Fruit fly (Drosophila melanogaster) whole organism, embryonic: ENCODE measurements around the gene CG44090.

ENCODE experiments used
- CG12155 ChIP-seq: fragments of 200-800 bp; sonication (Bioruptor generic); optimal IDR thresholded peaks from 3 replicates; lab custom pipeline; 2016; ENCODE audit warnings: missing biosample characterization, missing genetic modification characterization
- CG12391 ChIP-seq: fragments of 200-800 bp; sonication (Bioruptor generic); optimal IDR thresholded peaks from 3 replicates; lab custom pipeline; 2018; ENCODE audit warnings: missing biosample characterization, mild to moderate bottlenecking, missing genetic modification characterization, moderate library complexity
- CG12744 ChIP-seq: fragments of 200-800 bp; sonication (Bioruptor generic); optimal IDR thresholded peaks from 2 replicates; lab custom pipeline; 2016; ENCODE audit warnings: missing biosample characterization, missing genetic modification characterization
- CG13775 ChIP-seq: fragments of 200-800 bp; sonication (Bioruptor generic); optimal IDR thresholded peaks from 3 replicates; lab custom pipeline; 2017; ENCODE audit warnings: missing biosample characterization, mild to moderate bottlenecking, missing genetic modification characterization
- CG14667 ChIP-seq: fragments of 200-800 bp; sonication (Bioruptor generic); IDR thresholded peaks from 2 replicates; pipeline ENCODE4 v1.3.6; 2022; ENCODE audit warnings: missing biosample characterization, missing genetic modification characterization
- CG1603 ChIP-seq: fragments of 200-800 bp; sonication (Bioruptor generic); optimal IDR thresholded peaks from 2 replicates; lab custom pipeline; 2019; ENCODE audit warnings: missing biosample characterization, mild to moderate bottlenecking, missing genetic modification characterization, moderate library complexity
- CG17359 ChIP-seq: fragments of 200-800 bp; sonication (Bioruptor generic); optimal IDR thresholded peaks from 3 replicates; lab custom pipeline; 2018; ENCODE audit warnings: missing biosample characterization, mild to moderate bottlenecking, missing genetic modification characterization, moderate library complexity
- CG17802 ChIP-seq: fragments of 200-800 bp; sonication (Bioruptor generic); optimal IDR thresholded peaks from 2 replicates; lab custom pipeline; 2018; ENCODE audit warnings: missing biosample characterization, mild to moderate bottlenecking, missing genetic modification characterization, moderate library complexity
- CG17912 ChIP-seq: fragments of 200-800 bp; sonication (Bioruptor generic); optimal IDR thresholded peaks from 2 replicates; lab custom pipeline; 2018; ENCODE audit warnings: missing biosample characterization, mild to moderate bottlenecking, missing genetic modification characterization
- CG2116 ChIP-seq: fragments of 200-800 bp; sonication (Bioruptor generic); optimal IDR thresholded peaks from 3 replicates; lab custom pipeline; 2018; ENCODE audit warnings: missing biosample characterization, mild to moderate bottlenecking, missing genetic modification characterization
- CG2712 ChIP-seq: fragments of 200-800 bp; optimal IDR thresholded peaks from 3 replicates; lab custom pipeline; 2019; ENCODE audit warnings: missing biosample characterization, mild to moderate bottlenecking, missing genetic modification characterization, moderate library complexity
- CG30403 ChIP-seq: fragments of 200-800 bp; sonication (Bioruptor generic); optimal IDR thresholded peaks from 3 replicates; lab custom pipeline; 2016; ENCODE audit warnings: missing biosample characterization, missing genetic modification characterization
- CG3726 ChIP-seq: fragments of 200-800 bp; sonication (Bioruptor generic); IDR thresholded peaks from 3 replicates; pipeline ENCODE4, ENCODE4 v1.3.6; 2022; ENCODE audit warnings: missing biosample characterization, missing genetic modification characterization
- CG4424 ChIP-seq: fragments of 200-800 bp; sonication (Bioruptor generic); optimal IDR thresholded peaks from 3 replicates; lab custom pipeline; 2016; ENCODE audit warnings: missing biosample characterization, missing genetic modification characterization
- CG4707 ChIP-seq: fragments of 200-800 bp; sonication (Bioruptor generic); optimal IDR thresholded peaks from 2 replicates; lab custom pipeline; 2018; ENCODE audit warnings: missing biosample characterization, mild to moderate bottlenecking, missing genetic modification characterization, moderate library complexity
- CG6689 ChIP-seq: fragments of 200-800 bp; sonication (Bioruptor generic); IDR thresholded peaks from 2 replicates; pipeline ENCODE4 v1.3.6; 2022; ENCODE audit warnings: missing biosample characterization, missing genetic modification characterization
- CG7271 ChIP-seq: fragments of 200-800 bp; sonication (Bioruptor generic); optimal IDR thresholded peaks from 2 replicates; lab custom pipeline; 2018; ENCODE audit warnings: missing biosample characterization, mild to moderate bottlenecking, missing genetic modification characterization, moderate library complexity
- CG8388 ChIP-seq: fragments of 200-800 bp; sonication (Bioruptor generic); optimal IDR thresholded peaks from 2 replicates; lab custom pipeline; 2019; ENCODE audit warnings: missing biosample characterization, mild to moderate bottlenecking, missing genetic modification characterization, moderate library complexity
- CG8478 ChIP-seq: fragments of >200 bp; optimal IDR thresholded peaks from 2 replicates; lab custom pipeline; 2018
- CG9727 ChIP-seq: fragments of 200-800 bp; sonication (Bioruptor generic); optimal IDR thresholded peaks from 3 replicates; lab custom pipeline; 2017; ENCODE audit warnings: missing biosample characterization, mild to moderate bottlenecking, missing genetic modification characterization
- CTCF ChIP-seq: fragments of 200-800 bp; sonication (Bioruptor generic); optimal IDR thresholded peaks from 2 replicates; lab custom pipeline; 2017; ENCODE audit warnings: missing biosample characterization, mild to moderate bottlenecking, missing genetic modification characterization, moderate library complexity
- Chrac-16 ChIP-seq: fragments of 200-800 bp; sonication (Bioruptor generic); optimal IDR thresholded peaks from 3 replicates; lab custom pipeline; 2016; ENCODE audit warnings: missing biosample characterization, missing genetic modification characterization
- CrebB ChIP-seq: fragments of 200-800 bp; sonication (Bioruptor generic); optimal IDR thresholded peaks from 3 replicates; lab custom pipeline; 2018; ENCODE audit warnings: missing biosample characterization, mild to moderate bottlenecking, missing genetic modification characterization
- D ChIP-seq, 2 experiments: fragments of 200-800 bp in 1 of 2; fragments of >200 bp in 1 of 2; sonication (Bioruptor generic) in 1 of 2; optimal IDR thresholded peaks; 2 replicates in 1 of 2; 3 replicates in 1 of 2; lab custom pipeline; 2017; ENCODE audit warnings: mild to moderate bottlenecking in 1 of 2, missing biosample characterization in 1 of 2, missing genetic modification characterization in 1 of 2, missing genetic modification reagents in 1 of 2
- Drgx ChIP-seq: fragments of 200-800 bp; sonication (Bioruptor generic); IDR thresholded peaks from 2 replicates; pipeline ENCODE4 v1.3.6; 2022; ENCODE audit warnings: missing biosample characterization, missing genetic modification characterization
- HLH54F ChIP-seq: fragments of 200-800 bp; sonication (Bioruptor generic); optimal IDR thresholded peaks from 3 replicates; lab custom pipeline; 2016; ENCODE audit warnings: missing biosample characterization, missing genetic modification characterization
- HLHmδ ChIP-seq: fragments of 200-800 bp; sonication (Bioruptor generic); optimal IDR thresholded peaks from 2 replicates; lab custom pipeline; 2018; ENCODE audit warnings: missing biosample characterization, mild to moderate bottlenecking, missing genetic modification characterization, moderate library complexity
- Hand ChIP-seq: fragments of 200-800 bp; sonication (Bioruptor generic); optimal IDR thresholded peaks from 2 replicates; lab custom pipeline; 2017; ENCODE audit warnings: mild to moderate bottlenecking, missing biosample characterization, missing genetic modification reagents, missing genetic modification characterization
- HmgD ChIP-seq: fragments of 200-800 bp; sonication (Bioruptor generic); optimal IDR thresholded peaks from 3 replicates; lab custom pipeline; 2016; ENCODE audit warnings: missing biosample characterization, missing genetic modification characterization
- NC2α ChIP-seq: fragments of 200-800 bp; sonication (Bioruptor generic); optimal IDR thresholded peaks from 2 replicates; lab custom pipeline; 2016; ENCODE audit warnings: missing biosample characterization, missing genetic modification characterization
- NfI ChIP-seq: fragments of 200-800 bp; sonication (Bioruptor generic); optimal IDR thresholded peaks from 3 replicates; lab custom pipeline; 2018; ENCODE audit warnings: missing biosample characterization, mild to moderate bottlenecking, missing genetic modification characterization, moderate library complexity
- Pdp1 ChIP-seq, 2 experiments: fragments of 200-800 bp; sonication (Bioruptor generic); optimal IDR thresholded peaks; 3 replicates each; lab custom pipeline; 2016; ENCODE audit warnings: missing biosample characterization in 2 of 2, missing genetic modification characterization in 2 of 2, mild to moderate bottlenecking in 1 of 2, moderate library complexity in 1 of 2
- Ravus ChIP-seq: fragments of 200-800 bp; sonication (Bioruptor generic); IDR thresholded peaks from 2 replicates; pipeline ENCODE4 v1.3.6; 2022; ENCODE audit warnings: missing biosample characterization, missing genetic modification characterization
- Sox100B ChIP-seq: fragments of 200-800 bp; sonication (Bioruptor generic); optimal IDR thresholded peaks from 3 replicates; lab custom pipeline; 2018; ENCODE audit warnings: missing biosample characterization, mild to moderate bottlenecking, missing genetic modification characterization
- ara ChIP-seq: fragments of 200-800 bp; sonication (Bioruptor generic); IDR thresholded peaks from 2 replicates; pipeline ENCODE4 v1.3.6; 2022; ENCODE audit warnings: missing biosample characterization, missing genetic modification characterization
- croc ChIP-seq: fragments of 200-800 bp; sonication (Bioruptor generic); conservative IDR thresholded peaks from 3 replicates; pipeline ENCODE4 v1.3.6; 2022; ENCODE audit warnings: missing biosample characterization, missing genetic modification characterization
- crol ChIP-seq: fragments of 200-800 bp; sonication (Bioruptor generic); IDR thresholded peaks from 2 replicates; pipeline ENCODE4 v1.3.6; 2022; ENCODE audit warnings: missing biosample characterization, missing genetic modification characterization
- dan ChIP-seq: fragments of 200-800 bp; sonication (Bioruptor generic); IDR thresholded peaks from 2 replicates; pipeline ENCODE4 v1.3.6; 2022; ENCODE audit warnings: missing biosample characterization, missing genetic modification characterization
- ewg ChIP-seq: fragments of 200-800 bp; sonication (Bioruptor generic); optimal IDR thresholded peaks from 3 replicates; lab custom pipeline; 2017; ENCODE audit warnings: mild to moderate bottlenecking, missing biosample characterization, missing genetic modification reagents, missing genetic modification characterization
- ftz-f1 ChIP-seq: fragments of 200-800 bp; sonication (Bioruptor generic); optimal IDR thresholded peaks from 2 replicates; lab custom pipeline; 2016; ENCODE audit warnings: missing biosample characterization, missing genetic modification characterization
- gsb-n ChIP-seq: fragments of 200-800 bp; sonication (Bioruptor generic); optimal IDR thresholded peaks from 3 replicates; lab custom pipeline; 2018; ENCODE audit warnings: missing biosample characterization, mild to moderate bottlenecking, missing genetic modification characterization
- her ChIP-seq: fragments of 200-800 bp; sonication (Bioruptor generic); optimal IDR thresholded peaks from 2 replicates; lab custom pipeline; 2016; ENCODE audit warnings: missing biosample characterization, missing genetic modification characterization
- mld ChIP-seq: fragments of 200-800 bp; sonication (Bioruptor generic); IDR thresholded peaks from 3 replicates; pipeline ENCODE4 v1.3.6; 2022; ENCODE audit warnings: missing biosample characterization, missing genetic modification characterization; ENCODE audit not compliant: partially characterized antibody
- otp ChIP-seq: fragments of 200-800 bp; sonication (Bioruptor generic); IDR thresholded peaks from 3 replicates; pipeline ENCODE4, ENCODE4 v1.3.6; 2022; ENCODE audit warnings: missing biosample characterization, missing genetic modification characterization
- pb ChIP-seq: fragments of 200-800 bp; sonication (Bioruptor generic); optimal IDR thresholded peaks from 3 replicates; lab custom pipeline; 2016; ENCODE audit warnings: missing biosample characterization, missing genetic modification characterization
- phol ChIP-seq: fragments of 200-800 bp; sonication (Bioruptor generic); optimal IDR thresholded peaks from 3 replicates; lab custom pipeline; 2018; ENCODE audit warnings: missing biosample characterization, mild to moderate bottlenecking, missing genetic modification characterization, moderate library complexity
- seq ChIP-seq: fragments of 200-800 bp; sonication (Bioruptor generic); IDR thresholded peaks from 2 replicates; pipeline ENCODE4 v1.3.6; 2022; ENCODE audit warnings: missing biosample characterization, missing genetic modification characterization
- sug ChIP-seq: fragments of 200-800 bp; optimal IDR thresholded peaks from 2 replicates; lab custom pipeline; 2019; ENCODE audit warnings: missing biosample characterization, mild to moderate bottlenecking, missing genetic modification characterization, moderate library complexity
- unpg ChIP-seq: fragments of 200-800 bp; sonication (Bioruptor generic); optimal IDR thresholded peaks from 3 replicates; lab custom pipeline; 2018; ENCODE audit warnings: missing biosample characterization, mild to moderate bottlenecking, missing genetic modification characterization, moderate library complexity
- vvl ChIP-seq: fragments of 200-800 bp; sonication (Bioruptor generic); IDR thresholded peaks from 2 replicates; pipeline ENCODE4 v1.3.6; 2022; ENCODE audit warnings: missing biosample characterization, missing genetic modification characterization

The CG44090 gene

DNA sequence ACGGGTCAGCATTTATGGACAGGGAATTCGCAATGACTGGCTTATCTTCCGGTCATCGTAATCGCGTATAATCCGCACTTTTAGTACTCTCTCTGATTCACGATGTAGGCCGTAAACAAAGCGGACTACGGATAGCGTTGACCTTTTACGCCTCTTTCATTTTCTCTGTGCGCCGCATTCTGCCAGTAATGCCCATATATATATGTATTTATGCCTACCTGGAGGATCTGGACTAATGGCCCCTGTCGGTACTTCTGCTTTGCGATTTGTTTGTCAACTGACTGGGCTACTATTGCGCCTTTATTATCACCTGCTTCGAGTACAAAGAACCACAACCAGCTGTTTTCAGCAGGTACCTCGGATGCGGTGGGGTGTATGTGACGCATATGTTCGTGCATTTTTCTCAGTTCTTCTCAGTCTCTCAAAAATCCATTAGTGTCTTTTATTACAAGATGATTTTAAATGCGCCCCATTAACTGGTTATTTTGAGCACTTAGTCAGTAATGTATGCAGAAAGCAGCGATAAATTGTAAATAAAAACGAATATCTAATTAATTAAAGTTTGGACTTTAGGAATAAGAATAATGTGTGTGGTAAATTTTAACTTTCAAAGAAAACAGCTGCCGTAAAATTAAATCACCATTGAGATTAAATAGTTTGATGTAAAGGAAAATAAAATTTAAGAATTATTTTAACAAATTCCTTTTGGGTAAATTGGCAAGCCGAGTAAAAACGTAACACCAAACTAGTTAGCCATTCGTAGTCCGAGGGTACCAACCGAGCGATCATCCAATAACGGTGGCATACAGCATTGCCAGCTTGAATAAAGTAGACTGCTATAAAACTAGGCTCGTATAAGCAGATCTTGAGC, 39.7 kb downstream of the CG44090 start, which contains the start of gene CREG (continued):
- no peak for TF ChIP-seq CG17359 (tag; lab: Kevin White, UChicago)
- no peak for TF ChIP-seq HmgD (GFP tag; lab: Kevin White, UChicago)
- TF ChIP-seq unpg: no peak
- TF ChIP-seq Ravus (GFP tag; lab: Robert Waterston, UW): no peak
- peak; percentile 3 for TF ChIP-seq Chrac-16 (GFP tag; lab: Kevin White, UChicago)
- TF ChIP-seq CG30403 (GFP tag; lab: Kevin White, UChicago): peak; percentile 49
- no peak for TF ChIP-seq croc (GFP tag; lab: Robert Waterston, UW)
- TF ChIP-seq CG17802 (tag; lab: Kevin White, UChicago): no peak
- TF ChIP-seq pb (GFP tag; lab: Kevin White, UChicago): no peak
- TF ChIP-seq dan (GFP tag; lab: Robert Waterston, UW): no peak
- no peak for TF ChIP-seq CG8388 (GFP tag; lab: Kevin White, UChicago)
- no peak for TF ChIP-seq NfI (GFP tag; lab: Kevin White, UChicago)
- TF ChIP-seq crol (GFP tag; lab: Robert Waterston, UW): no peak
- TF ChIP-seq mld: no peak
- 0 out of 2 replicates have a peak, but pooled peaks have one; percentile 14 for TF ChIP-seq Drgx
- TF ChIP-seq vvl (GFP tag; lab: Robert Waterston, UW): no peak
- no peak for TF ChIP-seq Pdp1 (GFP tag; optimal IDR thresholded peaks at IDR 0.05; lab: Kevin White, UChicago)
- peak; percentile 11 for TF ChIP-seq CG4424
- no peak for TF ChIP-seq sug (tag; lab: Kevin White, UChicago)
- no peak for TF ChIP-seq CG12155 (GFP tag; lab: Kevin White, UChicago)
- TF ChIP-seq Hand (GFP tag; lab: Kevin White, UChicago): no peak
- TF ChIP-seq phol: peak; percentile 17
- TF ChIP-seq CG1603 (tag; lab: Kevin White, UChicago): no peak
- no peak for TF ChIP-seq CTCF
- no peak for TF ChIP-seq HLHmδ (GFP tag; lab: Kevin White, UChicago)
- TF ChIP-seq seq (GFP tag; lab: Robert Waterston, UW): no peak
- TF ChIP-seq Sox100B (GFP tag; lab: Kevin White, UChicago): peak; percentile 52
- TF ChIP-seq ftz-f1 (GFP tag; lab: Kevin White, UChicago): no peak
- 0 out of 2 replicates have a peak, but pooled peaks have one; percentile 18 for TF ChIP-seq ara (GFP tag; lab: Robert Waterston, UW)
- TF ChIP-seq CG7271 (tag; lab: Kevin White, UChicago): no peak
- TF ChIP-seq CG3726 (GFP tag; lab: Robert Waterston, UW): no peak
- no peak for TF ChIP-seq CrebB
- TF ChIP-seq her (GFP tag; lab: Kevin White, UChicago): no peak
- TF ChIP-seq CG12744: no peak
- TF ChIP-seq CG12391 (tag; lab: Kevin White, UChicago): peak; percentile 46
- TF ChIP-seq NC2α: no peak
- TF ChIP-seq D (optimal IDR thresholded peaks at IDR 0.05; lab: Kevin White, UChicago): no peak
- no peak for TF ChIP-seq D (GFP tag; optimal IDR thresholded peaks at IDR 0.05; lab: Kevin White, UChicago)
- TF ChIP-seq CG13775 (GFP tag; lab: Kevin White, UChicago): peak; percentile 58
- TF ChIP-seq ewg (GFP tag; lab: Kevin White, UChicago): no peak
- peak; percentile 59 for TF ChIP-seq CG9727 (GFP tag; lab: Kevin White, UChicago)
- peak; percentile 11 for TF ChIP-seq CG2712
- TF ChIP-seq CG4707: no peak
- TF ChIP-seq otp (GFP tag; lab: Robert Waterston, UW): no peak
- TF ChIP-seq CG8478 (lab: Kevin White, UChicago): no peak
- TF ChIP-seq CG17912 (GFP tag; lab: Kevin White, UChicago): no peak
- peak; percentile 11 for TF ChIP-seq CG2116 (GFP tag; lab: Kevin White, UChicago)
- TF ChIP-seq gsb-n: no peak
- TF ChIP-seq CG14667 (GFP tag; lab: Robert Waterston, UW): no peak
- no peak for TF ChIP-seq CG6689 (GFP tag; lab: Robert Waterston, UW)
- no peak for TF ChIP-seq HLH54F (GFP tag; lab: Kevin White, UChicago)
